Worm (Caenorhabditis elegans) whole organism, midembryonic: Measurements from ENCODE around the gene cutl-27.

Experiments used
- T22C8.4 ChIP-seq: fragments of 200-800 bp; sonication (Bioruptor generic); IDR thresholded peaks from 2 replicates; pipeline ENCODE4 v1.3.6; 2022; ENCODE audit warnings: missing genetic modification characterization, missing compliant biosample characterization
- klf-2 ChIP-seq: fragments of 200-800 bp; sonication (Bioruptor generic); conservative IDR thresholded peaks from 2 replicates; pipeline ENCODE4 v1.3.6; 2022; ENCODE audit warnings: missing genetic modification reagents, missing genetic modification characterization, missing compliant biosample characterization
- med-1 ChIP-seq: sonication (generic microtip); optimal IDR thresholded peaks from 2 replicates; lab custom pipeline; 2017; ENCODE audit warnings: missing genetic modification characterization, mild to moderate bottlenecking, missing compliant biosample characterization, antibody characterized with exemption, missing genetic modification reagents; ENCODE audit not compliant: insufficient read depth
- ref-1 ChIP-seq: fragments of 200-800 bp; sonication (Bioruptor generic); conservative IDR thresholded peaks from 2 replicates; pipeline ENCODE4 v1.3.6; 2022; ENCODE audit warnings: missing genetic modification reagents, missing genetic modification characterization, missing compliant biosample characterization
- tab-1 ChIP-seq: fragments of 200-800 bp; sonication (Bioruptor generic); IDR thresholded peaks from 2 replicates; pipeline ENCODE4 v1.3.6; 2022; ENCODE audit warnings: missing genetic modification characterization, missing compliant biosample characterization
- ztf-23 ChIP-seq: fragments of 200-800 bp; sonication (Bioruptor generic); IDR thresholded peaks from 2 replicates; pipeline ENCODE4 v1.3.6; 2022; ENCODE audit warnings: missing genetic modification reagents, missing genetic modification characterization, missing compliant biosample characterization
- ztf-29 ChIP-seq: fragments of 200-800 bp; sonication (Bioruptor generic); IDR thresholded peaks from 2 replicates; pipeline ENCODE4 v1.3.6; 2022; ENCODE audit warnings: missing genetic modification reagents, missing genetic modification characterization, missing compliant biosample characterization

DNA sequence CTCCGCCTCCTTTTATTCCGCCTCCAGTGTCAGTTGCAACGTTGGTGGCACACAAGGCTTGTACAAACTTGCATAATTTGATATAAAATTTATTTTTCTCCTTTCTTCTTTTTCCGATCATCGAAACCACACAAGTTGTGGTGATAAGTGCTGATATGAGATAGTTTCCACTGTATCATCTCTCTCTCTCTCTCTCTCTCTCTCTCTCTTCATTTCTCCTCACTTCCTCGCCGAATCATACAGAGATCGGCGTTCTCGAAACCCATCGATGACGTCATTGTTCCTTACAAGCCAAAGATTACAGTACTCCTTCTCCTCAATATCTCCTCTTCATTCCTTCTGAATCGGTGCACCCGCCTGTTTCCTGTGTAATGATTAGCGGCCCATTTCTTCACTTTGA is 21.0 kb downstream of the cutl-27 start, which contains the start of gene nhr-43:
- TF ChIP-seq klf-2 (GFP tag; lab: Robert Waterston, UW) (no peak), ztf-23 (GFP tag; lab: Robert Waterston, UW) (no peak), med-1 (GFP tag; lab: Kevin White, UChicago) (no peak), T22C8.4 (GFP tag; lab: Robert Waterston, UW) (no peak), ztf-29 (GFP tag; lab: Robert Waterston, UW) (no peak), ref-1 (no peak), tab-1 (GFP tag; lab: Robert Waterston, UW) (no peak)
